Worm (Caenorhabditis elegans) whole organism, midembryonic: ENCODE results near the gene cyp-37B1.

Experiments used
- T22C8.4 ChIP-seq: fragments of 200-800 bp; sonication (Bioruptor generic); IDR thresholded peaks from 2 replicates; pipeline ENCODE4 v1.3.6; 2022; ENCODE audit warnings: missing genetic modification characterization, missing compliant biosample characterization
- ref-1 ChIP-seq: fragments of 200-800 bp; sonication (Bioruptor generic); conservative IDR thresholded peaks from 2 replicates; pipeline ENCODE4 v1.3.6; 2022; ENCODE audit warnings: missing genetic modification reagents, missing genetic modification characterization, missing compliant biosample characterization
- ztf-29 ChIP-seq: fragments of 200-800 bp; sonication (Bioruptor generic); IDR thresholded peaks from 2 replicates; pipeline ENCODE4 v1.3.6; 2022; ENCODE audit warnings: missing genetic modification reagents, missing genetic modification characterization, missing compliant biosample characterization

- TF ChIP-seq ztf-29 (GFP tag; lab: Robert Waterston, UW) (no peak), ref-1 (GFP tag; lab: Robert Waterston, UW) (no peak), T22C8.4 (GFP tag; lab: Robert Waterston, UW) (no peak)
Measured at ce11 chrV:16307253-16307652, 29.3 kb downstream of the cyp-37B1 start, which contains the start of gene srxa-7.
